Worm (Caenorhabditis elegans): Measurements from ENCODE around the gene F15E6.6.

The F15E6.6 gene

DNA sequence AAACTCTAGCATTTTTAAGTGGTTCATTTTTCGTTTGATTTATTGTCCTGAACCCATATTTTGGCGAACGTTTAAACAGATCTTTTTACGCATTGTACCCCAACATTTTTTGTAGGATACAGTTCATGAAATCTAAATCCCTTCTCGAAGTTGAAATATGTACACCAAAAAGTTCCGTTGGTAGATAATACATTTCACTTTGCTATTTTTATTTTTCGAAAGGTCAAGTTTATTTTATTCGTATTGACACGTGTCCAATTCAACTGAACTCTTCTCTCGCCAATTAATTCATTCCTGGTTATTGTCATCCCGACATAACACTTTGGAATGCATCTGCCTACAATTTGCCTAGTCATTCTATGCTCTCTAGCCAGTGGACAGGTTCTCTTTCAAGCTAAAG is 13.0 kb downstream of the F15E6.6 start, which contains the start of gene F36A4.2:
Gene F36A4.2, plus strand, starts transcription at position 301 of the 400 bp plus-strand sequence.
- no peak for TF ChIP-seq lin-35 (GFP tag; optimal IDR thresholded peaks at IDR 0.05)
- TF ChIP-seq sdz-38 (tag; optimal IDR thresholded peaks at IDR 0.05) = no peak
- no peak for TF ChIP-seq attf-5 (GFP tag; optimal IDR thresholded peaks at IDR 0.05)
- TF ChIP-seq tbp1 (GFP tag; optimal IDR thresholded peaks at IDR 0.05) = no peak

DNA sequence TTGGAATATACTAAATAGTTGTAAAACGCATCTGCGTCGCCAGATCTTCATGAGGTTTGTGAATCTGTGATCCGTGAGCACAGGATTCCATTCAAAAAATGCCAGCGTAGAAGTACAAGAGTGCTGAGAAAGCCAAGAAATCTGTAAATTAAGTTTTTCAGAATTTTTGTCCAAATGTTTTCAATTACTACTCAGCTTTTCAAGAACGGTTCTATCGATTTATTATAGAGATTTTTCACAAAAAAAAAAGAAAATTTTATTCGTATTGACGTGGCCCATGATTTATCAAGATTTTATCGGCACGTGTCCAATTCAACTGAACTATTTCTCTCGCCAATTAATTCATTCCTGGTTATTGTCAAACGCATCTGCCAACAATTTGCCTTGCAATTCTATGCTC is 14.6 kb downstream of the F15E6.6 start, which contains the start of gene F36A4.3:
Gene F36A4.3, plus strand, starts transcription at position 301 of the 400 bp plus-strand sequence.
- no peak for TF ChIP-seq Y56A3A.18 (GFP tag; IDR thresholded peaks at IDR 0.05)
- TF ChIP-seq Y53F4B.3 (GFP tag; IDR thresholded peaks at IDR 0.05) = no peak
- no peak for TF ChIP-seq nhr-80 (tag; optimal IDR thresholded peaks at IDR 0.05)
- TF ChIP-seq dpff-1 (tag; optimal IDR thresholded peaks at IDR 0.05) = no peak

DNA sequence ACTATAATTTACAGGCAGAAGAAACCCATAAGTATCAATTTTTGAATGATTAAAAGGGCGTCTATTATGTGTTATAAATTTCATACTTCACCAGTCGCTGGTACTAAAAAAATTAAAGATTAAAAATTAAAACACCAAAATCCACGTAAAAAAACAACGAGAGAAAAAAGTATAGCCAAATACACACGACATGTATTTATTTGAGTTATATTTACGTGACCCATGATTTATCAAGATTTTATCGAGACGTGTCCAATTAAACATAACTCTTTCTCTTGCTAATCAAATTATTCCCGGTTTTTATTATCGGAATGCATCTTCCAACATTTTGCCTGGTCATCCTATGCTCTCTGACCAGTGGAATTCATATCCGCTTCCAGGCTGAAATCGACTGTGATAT is 16.6 kb downstream of the F15E6.6 start, which contains the start of gene F36A4.4:
Gene F36A4.4, plus strand, starts transcription at position 301 of the 400 bp plus-strand sequence.
- TF ChIP-seq zfh-2 (GFP tag; conservative IDR thresholded peaks at IDR 0.05) (no peak), hrde-1 (tag; optimal IDR thresholded peaks at IDR 0.05; ENCODE audit: borderline replicate concordance) (no peak), mxl-1 (tag; optimal IDR thresholded peaks at IDR 0.05) (no peak), tlf-1 (GFP tag; optimal IDR thresholded peaks at IDR 0.05) (no peak), madf-3 (GFP tag; IDR thresholded peaks at IDR 0.05) (no peak), nhr-80 (tag; optimal IDR thresholded peaks at IDR 0.05) (no peak), nfyb-1 (GFP tag; IDR thresholded peaks at IDR 0.05) (no peak), nhr-120 (GFP tag; IDR thresholded peaks at IDR 0.05) (no peak), hlh-26 (GFP tag; conservative IDR thresholded peaks at IDR 0.05) (no peak), Y67H2A.10 (GFP tag; conservative IDR thresholded peaks at IDR 0.05) (no peak), ceh-91 (GFP tag; IDR thresholded peaks at IDR 0.05) (no peak), aptf-2 (GFP tag; conservative IDR thresholded peaks at IDR 0.05) (no peak), ekl-4 (GFP tag; IDR thresholded peaks at IDR 0.05) (no peak), snpc-4 (GFP tag; optimal IDR thresholded peaks at IDR 0.05) (no peak), snpc-4 (tag; optimal IDR thresholded peaks at IDR 0.05) (no peak), F57C9.4 (tag; optimal IDR thresholded peaks at IDR 0.05) (no peak), repo-1 (tag; optimal IDR thresholded peaks at IDR 0.05) (no peak), efl-1 (GFP tag; optimal IDR thresholded peaks at IDR 0.05) (no peak), chd-7 (tag; optimal IDR thresholded peaks at IDR 0.05) (no peak)

DNA sequence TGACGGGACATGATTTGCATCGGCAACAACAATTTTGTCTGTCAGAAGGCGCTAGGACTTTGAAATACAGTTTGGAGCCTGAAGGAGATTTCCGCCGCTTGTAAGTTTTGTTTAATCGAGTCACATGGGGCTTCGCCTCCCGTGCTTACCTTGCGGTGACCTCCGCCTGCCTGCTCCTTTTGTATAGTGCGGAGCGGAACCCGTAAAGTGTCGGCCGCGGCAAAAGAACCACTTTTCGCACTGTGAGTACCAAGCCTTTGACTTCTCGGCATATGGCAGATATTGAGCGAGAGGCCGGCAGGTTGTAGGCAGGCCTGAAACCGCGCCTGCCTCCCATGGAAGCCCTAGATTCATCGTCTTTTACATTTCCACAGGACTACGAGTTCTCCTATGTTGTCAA is 18.0 kb downstream of the F15E6.6 start:
- peak; percentile 64 for TF ChIP-seq zfh-2 (GFP tag; conservative IDR thresholded peaks at IDR 0.05)
- no peak for TF ChIP-seq Y53F4B.3 (GFP tag; IDR thresholded peaks at IDR 0.05)
- no peak for TF ChIP-seq Y56A3A.18 (GFP tag; IDR thresholded peaks at IDR 0.05)
- TF ChIP-seq K11D2.4 (GFP tag; IDR thresholded peaks at IDR 0.05) = no peak
- peak; percentile 41 for TF ChIP-seq snpc-1.1 (tag; optimal IDR thresholded peaks at IDR 0.05; ENCODE audit: insufficient read depth)
- TF ChIP-seq C17E4.6 (GFP tag; IDR thresholded peaks at IDR 0.05) = no peak
- TF ChIP-seq snpc-4 (GFP tag; optimal IDR thresholded peaks at IDR 0.05) = peak; percentile 33
- peak in 2 of 4 experiments; percentile 8 to 83 for TF ChIP-seq snpc-4 (tag; optimal IDR thresholded peaks at IDR 0.05)
- TF ChIP-seq pha-4 (tag; optimal IDR thresholded peaks at IDR 0.05) = no peak
- TF ChIP-seq hmg-1.2 (GFP tag; IDR thresholded peaks at IDR 0.05) = peak; percentile 43; the same call in 1 of the 2 replicates
- no peak for TF ChIP-seq rec-8 (tag; optimal IDR thresholded peaks at IDR 0.05)
- no peak for TF ChIP-seq lin-54 (GFP tag; optimal IDR thresholded peaks at IDR 0.05)
- no peak for TF ChIP-seq him-1 (tag; optimal IDR thresholded peaks at IDR 0.05)
- no peak for TF ChIP-seq sdz-38 (tag; optimal IDR thresholded peaks at IDR 0.05)

All from whole organism, young adult.